Fruit fly (Drosophila melanogaster): ENCODE results near the gene Arpc3B.
A peak's percentile ranks its signal among the peaks of the same experiment; 100 is the strongest.

Gene Arpc3B

dm6 chrX:17093431-17093830 lies 12.2 kb downstream of the Arpc3B start (continued):
- TF ChIP-seq CG34422 (GFP tag; IDR thresholded peaks at IDR 0.05) (no peak), Max (GFP tag; optimal IDR thresholded peaks at IDR 0.05) (no peak), CG11093 (GFP tag; IDR thresholded peaks at IDR 0.05) (no peak), da (GFP tag; optimal IDR thresholded peaks at IDR 0.05) (no peak), HmgZ (tag; optimal IDR thresholded peaks at IDR 0.05) (no peak), slbo (GFP tag; IDR thresholded peaks at IDR 0.05) (no peak), Vsx1 (GFP tag; optimal IDR thresholded peaks at IDR 0.05) (no peak), CG13624 (GFP tag; optimal IDR thresholded peaks at IDR 0.05) (no peak), Dfd (GFP tag; optimal IDR thresholded peaks at IDR 0.05) (no peak), ftz-f1 (GFP tag; optimal IDR thresholded peaks at IDR 0.05) (peak; percentile 1), Gsc (GFP tag; IDR thresholded peaks at IDR 0.05) (no peak), pnt (GFP tag; optimal IDR thresholded peaks at IDR 0.05) (no peak), CG10366 (GFP tag; IDR thresholded peaks at IDR 0.05) (peak; percentile 11; the same call in 1 of the 2 replicates), crol (GFP tag; IDR thresholded peaks at IDR 0.05) (peak; percentile 62), CG7745 (tag; optimal IDR thresholded peaks at IDR 0.05) (no peak), al (GFP tag; IDR thresholded peaks at IDR 0.05) (no peak), HmgD (GFP tag; optimal IDR thresholded peaks at IDR 0.05) (no peak), CG11247 (GFP tag; IDR thresholded peaks at IDR 0.05) (no peak), CG6175 (GFP tag; IDR thresholded peaks at IDR 0.05) (no peak), run (tag; optimal IDR thresholded peaks at IDR 0.05) (no peak), klu (GFP tag; IDR thresholded peaks at IDR 0.05) (no peak), pho (GFP tag; optimal IDR thresholded peaks at IDR 0.05) (no peak), bsh (GFP tag; optimal IDR thresholded peaks at IDR 0.05) (no peak), dimm (GFP tag; IDR thresholded peaks at IDR 0.05) (no peak), CG1024 (GFP tag; IDR thresholded peaks at IDR 0.05) (no peak), lmd (GFP tag; IDR thresholded peaks at IDR 0.05) (peak; percentile 9; the same call in 1 of the 2 replicates), kni (GFP tag; optimal IDR thresholded peaks at IDR 0.05) (no peak), Asciz (GFP tag; optimal IDR thresholded peaks at IDR 0.05) (no peak), CG16863 (GFP tag; optimal IDR thresholded peaks at IDR 0.05) (no peak), oc (tag; optimal IDR thresholded peaks at IDR 0.05) (no peak), Usf (GFP tag; optimal IDR thresholded peaks at IDR 0.05) (no peak), Med (GFP tag) (peak; percentile 71), D19B (GFP tag; optimal IDR thresholded peaks at IDR 0.05) (peak; percentile 50), Drgx (GFP tag; IDR thresholded peaks at IDR 0.05) (no peak), Opbp (GFP tag; IDR thresholded peaks at IDR 0.05; ENCODE audit: partially characterized antibody) (no peak)

- TF ChIP-seq CG33213 (GFP tag; optimal IDR thresholded peaks at IDR 0.05) (no peak), gro (GFP tag; optimal IDR thresholded peaks at IDR 0.05) (no peak), Mad (GFP tag; optimal IDR thresholded peaks at IDR 0.05) (no peak), CG11696 (GFP tag; IDR thresholded peaks at IDR 0.05) (0 out of 2 replicates have a peak, but pooled peaks have one; percentile 31), dati (GFP tag; IDR thresholded peaks at IDR 0.05) (no peak), caup (GFP tag; optimal IDR thresholded peaks at IDR 0.05; ENCODE audit: severe bottlenecking) (peak; percentile 66), nau (GFP tag; optimal IDR thresholded peaks at IDR 0.05) (peak; percentile 39), CG17802 (tag; optimal IDR thresholded peaks at IDR 0.05) (no peak), slbo (GFP tag; IDR thresholded peaks at IDR 0.05) (peak; percentile 79), vnd (GFP tag; IDR thresholded peaks at IDR 0.05; ENCODE audit: partially characterized antibody) (no peak), grn (GFP tag; optimal IDR thresholded peaks at IDR 0.05) (no peak), CG11456 (GFP tag; IDR thresholded peaks at IDR 0.05) (peak; percentile 72; the same call in 2 of the 3 replicates), luna (GFP tag; optimal IDR thresholded peaks at IDR 0.05) (no peak), Bteb2 (GFP tag; optimal IDR thresholded peaks at IDR 0.05) (peak; percentile 18), Nf-YA (GFP tag; IDR thresholded peaks at IDR 0.05) (no peak), CG5245 (GFP tag; optimal IDR thresholded peaks at IDR 0.05) (peak; percentile 13), CG9215 (GFP tag; IDR thresholded peaks at IDR 0.05) (peak; percentile 82), tgo (GFP tag; IDR thresholded peaks at IDR 0.05) (peak; percentile 76)
These were observed 14.4 kb downstream of the Arpc3B start, which contains the start of the genes CG16700 and CG4991 for dm6 chrX:17091062-17091904. CG16700 (plus strand) TSS chrX:17091854. CG4991 (plus strand) TSS chrX:17091854.

All from whole organism, embryonic.